Fruit fly (Drosophila melanogaster) whole organism, wandering third instar larva: ENCODE measurements around the gene CG46244.

ENCODE experiments used
- Abd-B ChIP-seq: fragments of >200 bp; optimal IDR thresholded peaks from 2 replicates; lab custom pipeline; 2017; ENCODE audit warnings: missing biosample characterization, missing genetic modification characterization
- GATAd ChIP-seq: sonication (Bioruptor generic); optimal IDR thresholded peaks from 2 replicates; lab custom pipeline; 2016; ENCODE audit warnings: missing biosample characterization, missing genetic modification characterization
- br ChIP-seq: fragments of 200-800 bp; sonication (Bioruptor generic); optimal IDR thresholded peaks from 2 replicates; lab custom pipeline; 2016; ENCODE audit warnings: missing biosample characterization, missing genetic modification characterization
- foxo ChIP-seq, 2 experiments: fragments of 200-800 bp; sonication (Bioruptor generic); optimal IDR thresholded peaks; 2 replicates in 1 of 2; 3 replicates in 1 of 2; lab custom pipeline; 2016 to 2017; ENCODE audit warnings: missing biosample characterization in 2 of 2, missing genetic modification characterization in 2 of 2
- psq ChIP-seq: fragments of 200-800 bp; sonication (Bioruptor generic); optimal IDR thresholded peaks from 3 replicates; lab custom pipeline; 2017; ENCODE audit warnings: missing biosample characterization, mild to moderate bottlenecking, missing genetic modification characterization, moderate library complexity
- usp ChIP-seq: fragments of >200 bp; optimal IDR thresholded peaks from 2 replicates; lab custom pipeline; 2017; ENCODE audit warnings: missing biosample characterization, missing genetic modification characterization

- TF ChIP-seq foxo (GFP tag; optimal IDR thresholded peaks at IDR 0.05; lab: Kevin White, UChicago) (no peak), usp (GFP tag; lab: Kevin White, UChicago) (no peak), psq (no peak), GATAd (GFP tag; lab: Kevin White, UChicago) (no peak), Abd-B (no peak), br (GFP tag; lab: Kevin White, UChicago) (no peak)
Observed at dm6 chr2L:19606318-19606717, at the start of gene CG46244.
